Worm (Caenorhabditis elegans) whole organism, L2 larva: ENCODE data around the gene Y57G11B.2.

Experiments used
- C34F6.9 ChIP-seq: fragments of 150-350 bp; optimal IDR thresholded peaks from 2 replicates; lab custom pipeline; 2014; ENCODE audit warnings: missing biosample characterization, missing genetic modification characterization
- F13H6.1 ChIP-seq: sonication (generic microtip); optimal IDR thresholded peaks from 2 replicates; lab custom pipeline; 2016; ENCODE audit warnings: missing genetic modification characterization, missing compliant biosample characterization
- R02D3.7 ChIP-seq: fragments of 150-350 bp; optimal IDR thresholded peaks from 2 replicates; lab custom pipeline; 2014; ENCODE audit warnings: missing biosample characterization, missing genetic modification characterization
- Y55F3AM.14 ChIP-seq: fragments of 200-800 bp; sonication (Bioruptor generic); optimal IDR thresholded peaks from 2 replicates; lab custom pipeline; 2018; ENCODE audit warnings: mild to moderate bottlenecking, missing genetic modification characterization, missing compliant biosample characterization
- alr-1 ChIP-seq: fragments of 150-350 bp; optimal IDR thresholded peaks from 2 replicates; lab custom pipeline; 2014; ENCODE audit warnings: missing biosample characterization, missing genetic modification characterization
- aly-2 ChIP-seq: fragments of 150-350 bp; optimal IDR thresholded peaks from 2 replicates; lab custom pipeline; 2014; ENCODE audit warnings: missing biosample characterization, missing genetic modification characterization
- ama-1 ChIP-seq: fragments of 150-350 bp; optimal IDR thresholded peaks from 2 replicates; lab custom pipeline; 2018; ENCODE audit warnings: inconsistent platforms
- ceh-16 ChIP-seq: fragments of 150-350 bp; optimal IDR thresholded peaks from 2 replicates; lab custom pipeline; 2014; ENCODE audit warnings: missing biosample characterization, missing genetic modification characterization
- ceh-82 ChIP-seq: fragments of 150-350 bp; optimal IDR thresholded peaks from 2 replicates; lab custom pipeline; 2014; ENCODE audit warnings: missing biosample characterization, missing genetic modification characterization
- crh-2 ChIP-seq: sonication (generic microtip); optimal IDR thresholded peaks from 2 replicates; lab custom pipeline; 2017; ENCODE audit warnings: missing biosample characterization, missing genetic modification characterization
- dmd-4 ChIP-seq: sonication (generic microtip); optimal IDR thresholded peaks from 2 replicates; lab custom pipeline; 2017; ENCODE audit warnings: missing biosample characterization, missing genetic modification characterization
- elt-1 ChIP-seq: fragments of 150-350 bp; optimal IDR thresholded peaks from 2 replicates; lab custom pipeline; 2014; ENCODE audit warnings: missing biosample characterization, missing genetic modification characterization
- elt-3 ChIP-seq: sonication (generic microtip); optimal IDR thresholded peaks from 2 replicates; lab custom pipeline; 2017; ENCODE audit warnings: missing biosample characterization, missing genetic modification characterization
- fos-1 ChIP-seq: fragments of 150-350 bp; optimal IDR thresholded peaks from 2 replicates; lab custom pipeline; 2014; ENCODE audit warnings: missing biosample characterization, missing genetic modification characterization
- gmeb-1 ChIP-seq: fragments of 150-350 bp; optimal IDR thresholded peaks from 2 replicates; lab custom pipeline; 2014; ENCODE audit warnings: missing biosample characterization, missing genetic modification characterization
- lin-13 ChIP-seq: fragments of 150-350 bp; optimal IDR thresholded peaks from 2 replicates; lab custom pipeline; 2014; ENCODE audit warnings: missing biosample characterization, missing genetic modification reagents, missing genetic modification characterization
- lsy-2 ChIP-seq, 2 experiments: fragments of 150-350 bp in 1 of 2; sonication (generic microtip) in 1 of 2; optimal IDR thresholded peaks; 2 replicates each; lab custom pipeline; 2014 to 2017; ENCODE audit warnings: missing biosample characterization in 2 of 2, missing genetic modification characterization in 2 of 2
- mab-5 ChIP-seq: fragments of 150-350 bp; optimal IDR thresholded peaks from 2 replicates; lab custom pipeline; 2014; ENCODE audit warnings: missing biosample characterization, missing genetic modification characterization
- mbf-1 ChIP-seq: sonication (generic microtip); optimal IDR thresholded peaks from 2 replicates; lab custom pipeline; 2017; ENCODE audit warnings: missing biosample characterization, missing genetic modification characterization
- nhr-10 ChIP-seq: sonication (generic microtip); optimal IDR thresholded peaks from 2 replicates; lab custom pipeline; 2017; ENCODE audit warnings: missing biosample characterization, missing genetic modification characterization
- nhr-12 ChIP-seq: fragments of 150-350 bp; optimal IDR thresholded peaks from 2 replicates; lab custom pipeline; 2014; ENCODE audit warnings: missing biosample characterization, missing genetic modification characterization
- nhr-129 ChIP-seq: fragments of 150-350 bp; optimal IDR thresholded peaks from 2 replicates; lab custom pipeline; 2014; ENCODE audit warnings: missing biosample characterization, missing genetic modification characterization
- nhr-21 ChIP-seq: fragments of 150-350 bp; optimal IDR thresholded peaks from 2 replicates; lab custom pipeline; 2014; ENCODE audit warnings: missing biosample characterization, missing genetic modification characterization
- nhr-25 ChIP-seq: fragments of 150-350 bp; sonication (generic microtip); optimal IDR thresholded peaks from 3 replicates; lab custom pipeline; 2014; ENCODE audit warnings: missing biosample characterization, missing genetic modification characterization
- nhr-77 ChIP-seq: fragments of 150-350 bp; optimal IDR thresholded peaks from 2 replicates; lab custom pipeline; 2014; ENCODE audit warnings: missing biosample characterization, missing genetic modification characterization
- peb-1 ChIP-seq: fragments of 150-350 bp; optimal IDR thresholded peaks from 2 replicates; lab custom pipeline; 2014; ENCODE audit warnings: missing biosample characterization, missing genetic modification characterization
- sma-3 ChIP-seq: sonication (generic microtip); optimal IDR thresholded peaks from 2 replicates; lab custom pipeline; 2016; ENCODE audit warnings: missing genetic modification reagents, missing genetic modification characterization, missing compliant biosample characterization
- snpc-4 ChIP-seq: fragments of 150-350 bp; optimal IDR thresholded peaks from 2 replicates; lab custom pipeline; 2014; ENCODE audit warnings: missing biosample characterization, missing genetic modification characterization
- unc-39 ChIP-seq: fragments of 150-350 bp; optimal IDR thresholded peaks from 2 replicates; lab custom pipeline; 2014; ENCODE audit warnings: missing biosample characterization, missing genetic modification characterization
- unc-55 ChIP-seq: fragments of 150-350 bp; sonication (generic microtip); optimal IDR thresholded peaks from 3 replicates; lab custom pipeline; 2014; ENCODE audit warnings: missing biosample characterization, missing genetic modification reagents, missing genetic modification characterization
- unc-62 ChIP-seq: fragments of 150-350 bp; optimal IDR thresholded peaks from 2 replicates; lab custom pipeline; 2014; ENCODE audit warnings: missing biosample characterization, missing genetic modification reagents, missing genetic modification characterization
- zag-1 ChIP-seq: fragments of 150-350 bp; optimal IDR thresholded peaks from 2 replicates; lab custom pipeline; 2014; ENCODE audit warnings: missing biosample characterization, missing genetic modification characterization
- ztf-1 ChIP-seq: fragments of 200-800 bp; sonication (Bioruptor generic); conservative IDR thresholded peaks from 2 replicates; pipeline ENCODE4 v1.3.6; 2022; ENCODE audit warnings: missing genetic modification characterization, missing compliant biosample characterization
- ztf-4 ChIP-seq: fragments of 150-350 bp; optimal IDR thresholded peaks from 2 replicates; lab custom pipeline; 2014; ENCODE audit warnings: missing biosample characterization, missing genetic modification characterization

Y57G11B.2 gene

ce11 chrIV:14573068-14573467 is 7.9 kb downstream of the Y57G11B.2 start:
- TF ChIP-seq snpc-4 (tag; lab: Kevin White, UChicago), result no peak
- TF ChIP-seq F13H6.1 (tag; lab: Kevin White, UChicago), result no peak
- TF ChIP-seq fos-1 (tag; lab: Kevin White, UChicago), result no peak
- no peak for TF ChIP-seq crh-2 (tag; lab: Kevin White, UChicago)

ce11 chrIV:14574282-14574869 is 9.2 kb downstream of the Y57G11B.2 start, which contains the start of the genes Y57G11B.3 and Y57G11B.5:
Gene Y57G11B.3 (minus strand): TSS chrIV:14574382.
Gene Y57G11B.5 (plus strand): TSS chrIV:14574819.
- TF ChIP-seq peb-1, result no peak
- no peak for TF ChIP-seq ceh-82 (tag; lab: Kevin White, UChicago)
- TF ChIP-seq C34F6.9, result no peak
- no peak for TF ChIP-seq snpc-4 (tag; lab: Kevin White, UChicago)
- no peak for TF ChIP-seq ceh-16
- TF ChIP-seq unc-55 (GFP tag; lab: Kevin White, UChicago), result no peak
- TF ChIP-seq aly-2, result no peak
- no peak for TF ChIP-seq fos-1 (tag; lab: Kevin White, UChicago)
- no peak for TF ChIP-seq zag-1 (tag; lab: Kevin White, UChicago)
- TF ChIP-seq nhr-12 (tag; lab: Kevin White, UChicago), result no peak
- no peak for TF ChIP-seq dmd-4
- no peak for TF ChIP-seq R02D3.7
- TF ChIP-seq nhr-77 (tag; lab: Kevin White, UChicago), result no peak
- no peak for TF ChIP-seq Y55F3AM.14 (GFP tag; lab: Kevin White, UChicago)
- TF ChIP-seq nhr-25 (tag; lab: Kevin White, UChicago), result no peak

ce11 chrIV:14576471-14576870 is 11.3 kb downstream of the Y57G11B.2 start:
- peak; percentile 4 for TF ChIP-seq nhr-21
- TF ChIP-seq F13H6.1 (tag; lab: Kevin White, UChicago), result no peak
- peak; percentile 25 for TF ChIP-seq crh-2 (tag; lab: Kevin White, UChicago)
- peak; percentile 32 for TF ChIP-seq sma-3 (GFP tag; lab: Kevin White, UChicago)
- TF ChIP-seq nhr-129 (tag; lab: Kevin White, UChicago), result peak; percentile 51
- peak; percentile 23 for TF ChIP-seq gmeb-1
- TF ChIP-seq snpc-4 (tag; lab: Kevin White, UChicago), result peak; percentile 28
- TF ChIP-seq ceh-82 (tag; lab: Kevin White, UChicago), result no peak

ce11 chrIV:14578650-14579193 is 13.6 kb downstream of the Y57G11B.2 start, which contains the start of gene Y57G11B.8:
Gene Y57G11B.8 (minus strand): TSS chrIV:14578700.
- TF ChIP-seq lin-13 (GFP tag; lab: Kevin White, UChicago) (no peak), elt-1 (tag; lab: Kevin White, UChicago) (no peak), fos-1 (tag; lab: Kevin White, UChicago) (no peak), ztf-4 (tag; lab: Kevin White, UChicago) (no peak), ztf-1 (GFP tag; lab: Robert Waterston, UW) (no peak), aly-2 (no peak), unc-39 (tag; lab: Kevin White, UChicago) (no peak), lsy-2 (tag; optimal IDR thresholded peaks at IDR 0.05; lab: Kevin White, UChicago) (no peak), C34F6.9 (no peak), unc-62 (GFP tag; lab: Kevin White, UChicago) (no peak), alr-1 (tag; lab: Kevin White, UChicago) (no peak)

ce11 chrIV:14580939-14581338 is 15.8 kb downstream of the Y57G11B.2 start, which contains the start of gene irld-18:
Gene irld-18 (minus strand): TSS chrIV:14581039.
- TF ChIP-seq elt-3 (tag; lab: Kevin White, UChicago) (no peak), nhr-77 (tag; lab: Kevin White, UChicago) (no peak), unc-39 (tag; lab: Kevin White, UChicago) (no peak), fos-1 (tag; lab: Kevin White, UChicago) (no peak), nhr-25 (tag; lab: Kevin White, UChicago) (no peak), crh-2 (tag; lab: Kevin White, UChicago) (no peak), peb-1 (no peak), ama-1 (lab: Kevin White, UChicago) (no peak), mab-5 (tag; lab: Kevin White, UChicago) (no peak), mbf-1 (no peak), lsy-2 (tag; optimal IDR thresholded peaks at IDR 0.05; lab: Kevin White, UChicago) (no peak), nhr-10 (tag; lab: Kevin White, UChicago) (no peak)
